Worm (Caenorhabditis elegans) whole organism, L4 larva: ENCODE measurements around the gene F17C8.6.

Experiments
- ceh-32 ChIP-seq: sonication (generic microtip); optimal IDR thresholded peaks from 2 replicates; lab custom pipeline; 2016; ENCODE audit warnings: mild to moderate bottlenecking, missing genetic modification characterization, missing compliant biosample characterization; ENCODE audit not compliant: poor library complexity
- dmd-8 ChIP-seq: fragments of 200-800 bp; sonication (Bioruptor generic); IDR thresholded peaks from 2 replicates; pipeline ENCODE4 v1.3.6; 2022; ENCODE audit warnings: missing genetic modification characterization, missing compliant biosample characterization
- lir-3 ChIP-seq: sonication (generic microtip); optimal IDR thresholded peaks from 2 replicates; lab custom pipeline; 2016; ENCODE audit warnings: mild to moderate bottlenecking, missing genetic modification characterization, missing compliant biosample characterization
- nhr-237 ChIP-seq: sonication (generic microtip); optimal IDR thresholded peaks from 2 replicates; lab custom pipeline; 2017; ENCODE audit warnings: missing biosample characterization, missing genetic modification characterization
- nhr-6 ChIP-seq: fragments of 150-350 bp; optimal IDR thresholded peaks from 2 replicates; lab custom pipeline; 2014; ENCODE audit warnings: missing biosample characterization, missing genetic modification characterization
- nhr-77 ChIP-seq: fragments of 150-350 bp; optimal IDR thresholded peaks from 2 replicates; lab custom pipeline; 2014; ENCODE audit warnings: missing biosample characterization, missing genetic modification characterization
- tra-1 ChIP-seq: fragments of 200-800 bp; sonication (Bioruptor generic); IDR thresholded peaks from 2 replicates; pipeline ENCODE4 v1.3.6; 2022; ENCODE audit warnings: missing genetic modification reagents, missing genetic modification characterization, missing compliant biosample characterization

- TF ChIP-seq tra-1 (GFP tag; lab: Robert Waterston, UW) (no peak), ceh-32 (no peak), nhr-6 (no peak), dmd-8 (GFP tag; lab: Robert Waterston, UW) (no peak), nhr-237 (tag; lab: Kevin White, UChicago) (no peak), nhr-77 (tag; lab: Kevin White, UChicago) (no peak), lir-3 (tag; lab: Kevin White, UChicago) (no peak)
Observed at ce11 chrIII:4785714-4786113, 39.9 kb upstream of the F17C8.6 start, which contains the start of gene mel-28.
